Worm (Caenorhabditis elegans): ENCODE data around the gene gcy-20.

DNA sequence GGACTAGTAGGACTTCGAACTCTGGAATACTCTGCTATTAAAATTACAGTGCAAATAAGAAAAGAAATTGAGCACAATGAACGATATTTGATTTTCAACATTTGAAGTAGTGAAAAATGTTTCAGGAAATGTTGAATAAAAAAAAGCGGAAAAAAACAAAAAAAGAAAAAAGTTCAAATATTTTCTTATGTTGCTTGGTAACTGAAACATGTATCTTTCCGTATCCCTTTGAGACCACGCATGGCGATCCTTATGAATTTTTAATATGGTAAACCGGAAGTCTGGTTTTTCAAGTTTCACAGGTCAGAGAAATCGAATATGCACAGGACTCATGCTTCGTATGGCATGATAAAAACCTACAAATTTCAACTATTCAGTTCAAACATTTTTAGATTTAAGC is 34.0 kb upstream of the gcy-20 start, which contains the start of gene F28G4.3:
- no peak for TF ChIP-seq flt-1 (GFP tag; IDR thresholded peaks at IDR 0.05)
- no peak for TF ChIP-seq ztf-23 (GFP tag; IDR thresholded peaks at IDR 0.05)
- TF ChIP-seq T22C8.4 (GFP tag; IDR thresholded peaks at IDR 0.05), result no peak

Data from whole organism, midembryonic.